Worm (Caenorhabditis elegans) whole organism, mixed stage, embryonic: ENCODE data around the gene nspb-10.

ENCODE experiments used
- nhr-28 ChIP-seq: fragments of 150-350 bp; optimal IDR thresholded peaks from 2 replicates; lab custom pipeline; 2014; ENCODE audit warnings: missing biosample characterization, missing genetic modification characterization
- sptf-1 ChIP-seq: sonication (generic microtip); optimal IDR thresholded peaks from 2 replicates; lab custom pipeline; 2017; ENCODE audit warnings: mild to moderate bottlenecking, missing genetic modification characterization, moderate library complexity, missing compliant biosample characterization

DNA sequence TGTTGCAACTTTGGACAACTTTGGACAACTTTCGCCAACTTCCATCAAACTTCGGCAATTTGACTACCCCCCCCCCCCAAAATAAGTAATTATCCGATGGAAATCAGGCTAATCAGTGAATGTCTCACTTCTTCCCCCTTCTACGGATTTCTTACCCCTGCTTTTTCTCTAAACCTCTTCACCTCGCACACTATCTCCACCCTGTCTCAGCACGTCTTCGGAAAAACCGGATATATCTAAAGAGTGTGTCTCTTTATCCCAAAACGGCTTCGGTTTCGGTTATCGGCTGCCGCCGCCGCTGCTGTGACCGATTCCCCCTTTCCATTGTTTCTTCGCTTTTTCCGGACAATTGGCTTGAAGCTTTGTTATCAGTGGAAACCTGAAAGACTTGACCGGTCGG, 20.3 kb downstream of the nspb-10 start:
- TF ChIP-seq nhr-28 (tag; lab: Kevin White, UChicago) (no peak), sptf-1 (tag; lab: Kevin White, UChicago) (no peak)
